Fruit fly (Drosophila melanogaster) whole organism: ENCODE measurements around the gene Pbp45.

Experiments
- CG8478 ChIP-seq: fragments of >200 bp; optimal IDR thresholded peaks from 2 replicates; lab custom pipeline; 2018; ENCODE audit warnings: inconsistent platforms
- Dll ChIP-seq: fragments of >200 bp; optimal IDR thresholded peaks from 2 replicates; lab custom pipeline; 2017
- EcR ChIP-seq, 2 experiments: fragments of >200 bp; optimal IDR thresholded peaks; 2 replicates each; lab custom pipeline; 2017; ENCODE audit warnings: missing biosample characterization in 2 of 2, missing genetic modification characterization in 2 of 2, missing genetic modification reagents in 2 of 2
- pan ChIP-seq: fragments of >200 bp; optimal IDR thresholded peaks from 2 replicates; lab custom pipeline; 2017
- psq ChIP-seq: fragments of >200 bp; optimal IDR thresholded peaks from 2 replicates; lab custom pipeline; 2017
- usp ChIP-seq: fragments of >200 bp; optimal IDR thresholded peaks from 2 replicates; lab custom pipeline; 2017; ENCODE audit warnings: missing biosample characterization, missing genetic modification characterization, mixed read lengths

dm6 chr3R:15859896-15860295 is 20.6 kb upstream of the Pbp45 start, which contains the start of gene CG9632:
- TF ChIP-seq CG8478 (lab: Kevin White, UChicago) = no peak
- no peak for TF ChIP-seq pan
- no peak for TF ChIP-seq usp (GFP tag; lab: Kevin White, UChicago)
- TF ChIP-seq psq (lab: Kevin White, UChicago) = no peak
- TF ChIP-seq Dll = no peak
- no peak for TF ChIP-seq EcR (GFP tag; optimal IDR thresholded peaks at IDR 0.05; lab: Kevin White, UChicago)
